Fruit fly (Drosophila melanogaster): ENCODE results near the gene MME1.

dm6 chr2L:7071862-7072261 lies 44.5 kb downstream of the MME1 start:
- TF ChIP-seq Sin3A (optimal IDR thresholded peaks at IDR 0.05) = no peak
- no peak for TF ChIP-seq Myc (optimal IDR thresholded peaks at IDR 0.05)
- TF ChIP-seq psq (optimal IDR thresholded peaks at IDR 0.05) = no peak
- no peak for TF ChIP-seq h (optimal IDR thresholded peaks at IDR 0.05)
